Fruit fly (Drosophila melanogaster) whole organism, embryonic: ENCODE measurements around the gene CG17154.

Source experiments
- CG10147 ChIP-seq: fragments of 200-800 bp; sonication (Bioruptor generic); optimal IDR thresholded peaks from 2 replicates; lab custom pipeline; 2019; ENCODE audit warnings: missing biosample characterization, mild to moderate bottlenecking, missing genetic modification characterization, moderate library complexity
- CG10267 ChIP-seq: fragments of 200-800 bp; sonication (Bioruptor generic); optimal IDR thresholded peaks from 2 replicates; lab custom pipeline; 2018; ENCODE audit warnings: missing biosample characterization, mild to moderate bottlenecking, missing genetic modification characterization, moderate library complexity
- CG10274 ChIP-seq: fragments of 200-800 bp; sonication (Bioruptor generic); optimal IDR thresholded peaks from 3 replicates; lab custom pipeline; 2017; ENCODE audit warnings: missing biosample characterization, mild to moderate bottlenecking, missing genetic modification characterization
- CG10565 ChIP-seq: fragments of 200-800 bp; sonication (Bioruptor generic); optimal IDR thresholded peaks from 3 replicates; lab custom pipeline; 2016; ENCODE audit warnings: missing biosample characterization, mild to moderate bottlenecking, missing genetic modification characterization
- CG12659 ChIP-seq: fragments of 200-800 bp; sonication (Bioruptor generic); optimal IDR thresholded peaks from 3 replicates; lab custom pipeline; 2017; ENCODE audit warnings: mild to moderate bottlenecking, missing biosample characterization, missing genetic modification reagents, missing genetic modification characterization
- CG13287 ChIP-seq: fragments of 200-800 bp; sonication (Bioruptor generic); IDR thresholded peaks from 2 replicates; pipeline ENCODE4 v1.3.6; 2022; ENCODE audit warnings: missing biosample characterization, missing genetic modification characterization; ENCODE audit not compliant: partially characterized antibody
- CG14710 ChIP-seq: fragments of 200-800 bp; sonication (Bioruptor generic); optimal IDR thresholded peaks from 3 replicates; lab custom pipeline; 2019; ENCODE audit warnings: missing biosample characterization, mild to moderate bottlenecking, missing genetic modification characterization, moderate library complexity
- CG1529 ChIP-seq: fragments of 200-800 bp; sonication (Bioruptor generic); optimal IDR thresholded peaks from 3 replicates; lab custom pipeline; 2018; ENCODE audit warnings: missing biosample characterization, missing genetic modification characterization
- CG17359 ChIP-seq: fragments of 200-800 bp; sonication (Bioruptor generic); optimal IDR thresholded peaks from 3 replicates; lab custom pipeline; 2018; ENCODE audit warnings: missing biosample characterization, mild to moderate bottlenecking, missing genetic modification characterization, moderate library complexity
- CG1832 ChIP-seq: fragments of 200-800 bp; sonication (Bioruptor generic); optimal IDR thresholded peaks from 2 replicates; lab custom pipeline; 2017; ENCODE audit warnings: missing biosample characterization, mild to moderate bottlenecking, missing genetic modification characterization, inconsistent platforms
- CG18619 ChIP-seq: fragments of 200-800 bp; sonication (Bioruptor generic); optimal IDR thresholded peaks from 3 replicates; lab custom pipeline; 2017; ENCODE audit warnings: missing biosample characterization, mild to moderate bottlenecking, missing genetic modification characterization
- CG2889 ChIP-seq: fragments of 200-800 bp; sonication (Bioruptor generic); IDR thresholded peaks from 3 replicates; pipeline ENCODE4 v1.3.6; 2022; ENCODE audit warnings: missing biosample characterization, missing genetic modification characterization
- CG31441 ChIP-seq: fragments of 200-800 bp; sonication (Bioruptor generic); IDR thresholded peaks from 2 replicates; pipeline ENCODE4 v1.3.6; 2022; ENCODE audit warnings: missing biosample characterization, missing genetic modification characterization
- CG3281 ChIP-seq: fragments of 200-800 bp; sonication (Bioruptor generic); optimal IDR thresholded peaks from 3 replicates; lab custom pipeline; 2017; ENCODE audit warnings: missing biosample characterization, mild to moderate bottlenecking, missing genetic modification characterization
- CG4282 ChIP-seq: fragments of 200-800 bp; sonication (Bioruptor generic); optimal IDR thresholded peaks from 2 replicates; lab custom pipeline; 2016; ENCODE audit warnings: missing biosample characterization, missing genetic modification characterization
- CG5180 ChIP-seq: fragments of 200-800 bp; sonication (Bioruptor generic); optimal IDR thresholded peaks from 3 replicates; lab custom pipeline; 2017; ENCODE audit warnings: missing biosample characterization, missing genetic modification characterization, mild to moderate bottlenecking, moderate library complexity, missing genetic modification reagents
- CG8388 ChIP-seq: fragments of 200-800 bp; sonication (Bioruptor generic); optimal IDR thresholded peaks from 2 replicates; lab custom pipeline; 2019; ENCODE audit warnings: missing biosample characterization, mild to moderate bottlenecking, missing genetic modification characterization, moderate library complexity
- CG8478 ChIP-seq: fragments of >200 bp; optimal IDR thresholded peaks from 2 replicates; lab custom pipeline; 2018
- CG9876 ChIP-seq: fragments of 200-800 bp; sonication (Bioruptor generic); optimal IDR thresholded peaks from 2 replicates; lab custom pipeline; 2016; ENCODE audit warnings: missing biosample characterization, missing genetic modification characterization
- Camta ChIP-seq: fragments of 200-800 bp; sonication (Bioruptor generic); optimal IDR thresholded peaks from 2 replicates; lab custom pipeline; 2016; ENCODE audit warnings: missing biosample characterization, missing genetic modification characterization
- CoRest ChIP-seq: fragments of 200-800 bp; sonication (Bioruptor generic); optimal IDR thresholded peaks from 3 replicates; lab custom pipeline; 2018; ENCODE audit warnings: missing biosample characterization, mild to moderate bottlenecking, missing genetic modification characterization, moderate library complexity
- Dp ChIP-seq: fragments of 200-800 bp; sonication (Bioruptor generic); optimal IDR thresholded peaks from 2 replicates; lab custom pipeline; 2018; ENCODE audit warnings: missing biosample characterization, mild to moderate bottlenecking, missing genetic modification characterization, moderate library complexity
- Ets97D ChIP-seq: fragments of 200-800 bp; sonication (Bioruptor generic); optimal IDR thresholded peaks from 3 replicates; lab custom pipeline; 2016; ENCODE audit warnings: missing biosample characterization, missing genetic modification characterization
- Hr39 ChIP-seq: fragments of >200 bp; optimal IDR thresholded peaks from 2 replicates; lab custom pipeline; 2017
- MESR4 ChIP-seq: fragments of 200-800 bp; sonication (Bioruptor generic); optimal IDR thresholded peaks from 2 replicates; lab custom pipeline; 2018; ENCODE audit warnings: missing biosample characterization, mild to moderate bottlenecking, missing genetic modification characterization, moderate library complexity
- Optix ChIP-seq: fragments of 200-800 bp; sonication (Bioruptor generic); IDR thresholded peaks from 3 replicates; pipeline ENCODE4 v1.3.6; 2022; ENCODE audit warnings: missing biosample characterization, missing genetic modification characterization
- Ptx1 ChIP-seq: fragments of 200-800 bp; sonication (Bioruptor generic); IDR thresholded peaks from 2 replicates; pipeline ENCODE4 v1.3.6; 2022; ENCODE audit warnings: missing biosample characterization, missing genetic modification characterization
- Sin3A ChIP-seq: fragments of >200 bp; optimal IDR thresholded peaks from 2 replicates; lab custom pipeline; 2018
- Ssrp ChIP-seq: fragments of 200-800 bp; sonication (Bioruptor generic); optimal IDR thresholded peaks from 2 replicates; lab custom pipeline; 2018; ENCODE audit warnings: missing biosample characterization, mild to moderate bottlenecking, missing genetic modification characterization, moderate library complexity
- bbx ChIP-seq: fragments of 200-800 bp; sonication (Bioruptor generic); IDR thresholded peaks from 2 replicates; pipeline ENCODE4 v1.3.6; 2022; ENCODE audit warnings: missing biosample characterization, missing genetic modification characterization; ENCODE audit not compliant: partially characterized antibody
- br ChIP-seq: fragments of >200 bp; optimal IDR thresholded peaks from 2 replicates; lab custom pipeline; 2017
- dpn ChIP-seq, 2 experiments: fragments of 200-800 bp; sonication (Bioruptor generic); optimal IDR thresholded peaks; 3 replicates each; lab custom pipeline; 2016; ENCODE audit warnings: missing biosample characterization in 2 of 2, missing genetic modification characterization in 2 of 2
- emc ChIP-seq: fragments of 200-800 bp; sonication (Bioruptor generic); optimal IDR thresholded peaks from 2 replicates; lab custom pipeline; 2016; ENCODE audit warnings: missing biosample characterization, missing genetic modification characterization
- exex ChIP-seq: fragments of 200-800 bp; sonication (Bioruptor generic); optimal IDR thresholded peaks from 4 replicates; lab custom pipeline; 2018; ENCODE audit warnings: missing biosample characterization, mild to moderate bottlenecking, missing genetic modification characterization, moderate library complexity
- gcm ChIP-seq: fragments of 200-800 bp; sonication (Bioruptor generic); optimal IDR thresholded peaks from 2 replicates; lab custom pipeline; 2019; ENCODE audit warnings: missing biosample characterization, mild to moderate bottlenecking, missing genetic modification characterization, moderate library complexity
- grau ChIP-seq: fragments of 200-800 bp; optimal IDR thresholded peaks from 3 replicates; lab custom pipeline; 2019; ENCODE audit warnings: missing biosample characterization, mild to moderate bottlenecking, missing genetic modification characterization, moderate library complexity
- ham ChIP-seq: fragments of 200-800 bp; sonication (Bioruptor generic); IDR thresholded peaks from 2 replicates; pipeline ENCODE4 v1.3.6; 2022; ENCODE audit warnings: missing biosample characterization, missing genetic modification characterization
- hbn ChIP-seq: fragments of 200-800 bp; sonication (Bioruptor generic); IDR thresholded peaks from 2 replicates; pipeline ENCODE4 v1.3.6; 2022; ENCODE audit warnings: missing biosample characterization, missing genetic modification characterization; ENCODE audit not compliant: partially characterized antibody
- insv ChIP-seq, 2 experiments: fragments of 200-800 bp; sonication (Bioruptor generic); optimal IDR thresholded peaks; 3 replicates each; lab custom pipeline; 2016 to 2018; ENCODE audit warnings: missing biosample characterization in 2 of 2, missing genetic modification characterization in 2 of 2
- lbe ChIP-seq: fragments of 200-800 bp; sonication (Bioruptor generic); optimal IDR thresholded peaks from 2 replicates; lab custom pipeline; 2016; ENCODE audit warnings: missing biosample characterization, mild to moderate bottlenecking, missing genetic modification characterization
- lmd ChIP-seq: fragments of 200-800 bp; sonication (Bioruptor generic); IDR thresholded peaks from 2 replicates; pipeline ENCODE4 v1.3.6; 2022; ENCODE audit warnings: missing biosample characterization, missing genetic modification characterization
- odd ChIP-seq: fragments of 200-800 bp; sonication (Bioruptor generic); optimal IDR thresholded peaks from 2 replicates; lab custom pipeline; 2017; ENCODE audit warnings: missing biosample characterization, mild to moderate bottlenecking, missing genetic modification characterization
- org-1 ChIP-seq: fragments of 200-800 bp; sonication (Bioruptor generic); optimal IDR thresholded peaks from 2 replicates; lab custom pipeline; 2017; ENCODE audit warnings: missing biosample characterization, missing genetic modification characterization
- pros ChIP-seq: fragments of 200-800 bp; sonication (Bioruptor generic); optimal IDR thresholded peaks from 3 replicates; lab custom pipeline; 2019; ENCODE audit warnings: missing biosample characterization, mild to moderate bottlenecking, missing genetic modification characterization, moderate library complexity
- psq ChIP-seq: fragments of 200-800 bp; sonication (Bioruptor generic); optimal IDR thresholded peaks from 2 replicates; lab custom pipeline; 2017; ENCODE audit warnings: missing biosample characterization, missing genetic modification characterization
- rib ChIP-seq: fragments of 200-800 bp; sonication (Bioruptor generic); IDR thresholded peaks from 2 replicates; pipeline ENCODE4 v1.3.6; 2022; ENCODE audit warnings: missing biosample characterization, missing genetic modification characterization
- row ChIP-seq: fragments of 200-800 bp; sonication (Bioruptor generic); IDR thresholded peaks from 3 replicates; pipeline ENCODE4 v1.3.6; 2022; ENCODE audit warnings: missing biosample characterization, missing genetic modification characterization
- salm ChIP-seq: fragments of 200-800 bp; sonication (Bioruptor generic); optimal IDR thresholded peaks from 2 replicates; lab custom pipeline; 2018; ENCODE audit warnings: missing biosample characterization, mild to moderate bottlenecking, missing genetic modification characterization
- tap ChIP-seq: fragments of 200-800 bp; optimal IDR thresholded peaks from 3 replicates; lab custom pipeline; 2019; ENCODE audit warnings: missing biosample characterization, mild to moderate bottlenecking, missing genetic modification characterization, moderate library complexity
- tll ChIP-seq, 2 experiments: fragments of 200-800 bp in 1 of 2; fragments of >200 bp in 1 of 2; sonication (Bioruptor generic) in 1 of 2; optimal IDR thresholded peaks; 2 replicates each; lab custom pipeline; 2017 to 2019; ENCODE audit warnings: missing biosample characterization in 2 of 2, missing genetic modification characterization in 2 of 2, mild to moderate bottlenecking in 1 of 2, moderate library complexity in 1 of 2
- tna ChIP-seq: fragments of 200-800 bp; sonication (Bioruptor generic); IDR thresholded peaks from 2 replicates; pipeline ENCODE4 v1.3.6; 2022; ENCODE audit warnings: missing biosample characterization, missing genetic modification characterization; ENCODE audit not compliant: partially characterized antibody
- yki ChIP-seq: fragments of >200 bp; optimal IDR thresholded peaks from 3 replicates; lab custom pipeline; 2018

The CG17154 gene

DNA sequence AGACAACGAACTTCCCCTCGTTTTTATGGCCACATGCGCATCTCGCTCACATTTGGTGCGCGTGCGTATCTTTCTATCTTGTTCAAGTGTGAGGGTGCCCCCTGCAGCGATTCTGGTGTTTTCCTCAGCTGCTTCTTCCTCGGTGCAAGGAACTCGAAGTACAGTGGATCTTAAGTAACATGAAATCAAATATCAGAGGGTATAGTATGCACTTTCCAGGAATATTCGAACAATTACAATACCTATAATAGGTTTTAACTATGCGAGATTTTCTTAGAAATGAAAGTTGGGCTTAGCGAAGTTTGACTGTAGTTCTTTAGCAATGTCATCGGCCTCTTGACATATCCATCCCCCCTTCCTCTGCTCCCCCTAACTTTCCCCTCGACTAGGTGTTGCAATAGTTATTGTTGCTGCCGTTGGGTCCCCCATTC is 25.6 kb upstream of the CG17154 start (continued):
- no peak for TF ChIP-seq rib (GFP tag; lab: Robert Waterston, UW)
- no peak for TF ChIP-seq salm (tag; lab: Kevin White, UChicago)
- no peak for TF ChIP-seq odd (GFP tag; lab: Kevin White, UChicago)
- TF ChIP-seq tap, result peak; percentile 41
- peak; percentile 34 for TF ChIP-seq CoRest (tag; lab: Kevin White, UChicago)
- TF ChIP-seq CG3281 (GFP tag; lab: Kevin White, UChicago), result no peak
- TF ChIP-seq bbx, result no peak
- no peak for TF ChIP-seq MESR4 (GFP tag; lab: Kevin White, UChicago)
- TF ChIP-seq Ssrp (tag; lab: Kevin White, UChicago), result peak; percentile 40
- no peak for TF ChIP-seq Sin3A
- no peak for TF ChIP-seq Hr39 (lab: Kevin White, UChicago)
- no peak for TF ChIP-seq hbn
- peak; percentile 55 for TF ChIP-seq CG14710 (tag; lab: Kevin White, UChicago)
- TF ChIP-seq gcm (GFP tag; lab: Kevin White, UChicago), result peak; percentile 45
- no peak for TF ChIP-seq insv (GFP tag; optimal IDR thresholded peaks at IDR 0.05; lab: Kevin White, UChicago)
- TF ChIP-seq CG4282, result no peak
- TF ChIP-seq org-1 (GFP tag; lab: Kevin White, UChicago), result peak; percentile 57
- peak; percentile 36 for TF ChIP-seq CG1529
- no peak for TF ChIP-seq CG10565
- no peak for TF ChIP-seq tna (GFP tag; lab: Robert Waterston, UW)
- peak in 1 of 2 experiments; percentile 61 for TF ChIP-seq dpn (GFP tag; optimal IDR thresholded peaks at IDR 0.05; lab: Kevin White, UChicago)
- TF ChIP-seq CG10267 (tag; lab: Kevin White, UChicago), result peak; percentile 52
- peak; percentile 14 for TF ChIP-seq CG17359 (tag; lab: Kevin White, UChicago)
- no peak for TF ChIP-seq yki (lab: Kevin White, UChicago)
- no peak for TF ChIP-seq ham (GFP tag; lab: Robert Waterston, UW)
- TF ChIP-seq Ets97D, result peak; percentile 26
- TF ChIP-seq Optix (GFP tag; lab: Robert Waterston, UW), result peak; percentile 38; the same call in 1 of the 3 replicates
- no peak for TF ChIP-seq CG9876 (GFP tag; lab: Kevin White, UChicago)
- no peak for TF ChIP-seq lbe
- TF ChIP-seq Ptx1 (GFP tag; lab: Robert Waterston, UW), result 0 out of 2 replicates have a peak, but pooled peaks have one; percentile 7
- peak; percentile 61 for TF ChIP-seq CG8388 (GFP tag; lab: Kevin White, UChicago)
- no peak for TF ChIP-seq emc (GFP tag; lab: Kevin White, UChicago)
- no peak for TF ChIP-seq exex (tag; lab: Kevin White, UChicago)
- no peak for TF ChIP-seq CG10274 (GFP tag; lab: Kevin White, UChicago)
- no peak for TF ChIP-seq CG18619 (GFP tag; lab: Kevin White, UChicago)
- no peak for TF ChIP-seq Camta (GFP tag; lab: Kevin White, UChicago)
- no peak for TF ChIP-seq CG13287
- TF ChIP-seq CG5180 (GFP tag; lab: Kevin White, UChicago), result no peak
- no peak for TF ChIP-seq CG12659 (GFP tag; lab: Kevin White, UChicago)
- no peak for TF ChIP-seq CG10147
- TF ChIP-seq Dp (GFP tag; lab: Kevin White, UChicago), result no peak
- no peak for TF ChIP-seq pros (GFP tag; lab: Kevin White, UChicago)
- no peak for TF ChIP-seq tll (GFP tag; optimal IDR thresholded peaks at IDR 0.05; lab: Kevin White, UChicago)
- TF ChIP-seq lmd (GFP tag; lab: Robert Waterston, UW), result peak; percentile 48; the same call in 1 of the 2 replicates
- no peak for TF ChIP-seq CG1832 (GFP tag; lab: Kevin White, UChicago)
- no peak; the same call in 1 of the 2 replicates for TF ChIP-seq CG31441 (GFP tag; lab: Robert Waterston, UW)
- no peak for TF ChIP-seq br (lab: Kevin White, UChicago)
- TF ChIP-seq psq, result no peak
- 0 out of 3 replicates have a peak, but pooled peaks have one; percentile 32 for TF ChIP-seq CG2889 (GFP tag; lab: Robert Waterston, UW)
- peak; percentile 78 for TF ChIP-seq row
- TF ChIP-seq grau, result peak; percentile 97
- no peak for TF ChIP-seq CG8478 (lab: Kevin White, UChicago)
